Fruit fly (Drosophila melanogaster): ENCODE data around the gene rt.

dm6 chr3L:11627819-11628483 lies 40.4 kb upstream of the rt start, which contains the start of gene Apt1:
- TF ChIP-seq Myc (optimal IDR thresholded peaks at IDR 0.05) (no peak), psq (optimal IDR thresholded peaks at IDR 0.05) (no peak), h (optimal IDR thresholded peaks at IDR 0.05) (no peak), Sin3A (optimal IDR thresholded peaks at IDR 0.05) (no peak), insv (optimal IDR thresholded peaks at IDR 0.05) (no peak)

Data from Kc167 (cell line).